Fruit fly (Drosophila melanogaster): ENCODE data around the gene Hr96.

Gene Hr96

dm6 chr3R:25024895-25025557 lies at the start of gene Hr96, which contains the start of gene EMC6:
Hr96 (plus strand) TSS chr3R:25025235.
EMC6 (minus strand) TSS chr3R:25025017.
- peak; percentile 93 for TF ChIP-seq CG17801 (GFP tag; optimal IDR thresholded peaks at IDR 0.05; ENCODE audit: partially characterized antibody)

dm6 chr3R:24976144-24976543 lies 48.9 kb upstream of the Hr96 start:
- no peak for TF ChIP-seq CG17801 (GFP tag; optimal IDR thresholded peaks at IDR 0.05; ENCODE audit: partially characterized antibody)

DNA sequence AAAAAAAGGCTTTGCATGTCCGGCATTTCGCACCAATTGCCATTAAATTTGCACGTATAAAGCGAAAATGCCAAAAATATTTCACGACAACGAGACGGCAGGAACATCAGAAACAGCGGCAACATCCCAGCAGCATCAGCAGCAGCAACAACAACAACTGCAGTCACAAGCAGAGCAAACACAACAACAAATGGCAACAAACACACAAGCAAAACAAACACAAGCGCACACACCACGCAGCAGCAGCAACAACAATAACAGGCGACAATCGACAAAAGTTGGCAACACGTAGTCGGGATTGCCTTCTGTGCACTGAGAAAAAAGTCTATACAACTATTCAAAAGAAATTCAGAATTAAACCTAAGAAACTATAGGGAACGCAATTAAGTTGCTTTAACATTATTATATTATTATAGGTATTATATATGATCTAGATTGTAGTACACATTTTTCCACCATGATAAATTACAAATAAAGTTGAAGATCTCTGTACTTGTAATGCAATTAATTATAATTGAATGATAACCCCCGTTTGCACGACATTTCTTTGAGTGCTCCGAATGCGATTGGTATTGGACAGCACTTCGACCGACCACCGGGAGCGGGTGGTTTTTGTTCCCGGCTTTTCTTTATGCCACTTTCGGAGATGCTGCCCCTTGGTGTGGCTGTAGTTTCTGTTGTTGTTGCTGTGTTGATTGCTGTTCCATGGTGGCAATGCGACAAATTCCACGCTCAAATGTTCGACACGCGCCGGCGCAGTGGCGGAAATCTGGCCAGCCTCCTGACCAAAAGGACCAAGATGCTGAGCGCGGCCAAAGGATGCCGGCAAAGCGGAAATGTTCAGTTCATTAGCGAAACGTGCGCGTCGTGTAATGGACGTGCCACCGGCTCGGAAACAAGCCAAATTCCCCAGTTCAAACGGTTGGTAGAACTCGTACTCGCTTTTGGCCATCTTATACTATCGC lies 41.2 kb upstream of the Hr96 start, which contains the start of gene tnc:
Gene tnc, plus strand, starts transcription at position 848 of the 965 bp plus-strand sequence.
- no peak for TF ChIP-seq CG17801 (GFP tag; optimal IDR thresholded peaks at IDR 0.05; ENCODE audit: partially characterized antibody)

DNA sequence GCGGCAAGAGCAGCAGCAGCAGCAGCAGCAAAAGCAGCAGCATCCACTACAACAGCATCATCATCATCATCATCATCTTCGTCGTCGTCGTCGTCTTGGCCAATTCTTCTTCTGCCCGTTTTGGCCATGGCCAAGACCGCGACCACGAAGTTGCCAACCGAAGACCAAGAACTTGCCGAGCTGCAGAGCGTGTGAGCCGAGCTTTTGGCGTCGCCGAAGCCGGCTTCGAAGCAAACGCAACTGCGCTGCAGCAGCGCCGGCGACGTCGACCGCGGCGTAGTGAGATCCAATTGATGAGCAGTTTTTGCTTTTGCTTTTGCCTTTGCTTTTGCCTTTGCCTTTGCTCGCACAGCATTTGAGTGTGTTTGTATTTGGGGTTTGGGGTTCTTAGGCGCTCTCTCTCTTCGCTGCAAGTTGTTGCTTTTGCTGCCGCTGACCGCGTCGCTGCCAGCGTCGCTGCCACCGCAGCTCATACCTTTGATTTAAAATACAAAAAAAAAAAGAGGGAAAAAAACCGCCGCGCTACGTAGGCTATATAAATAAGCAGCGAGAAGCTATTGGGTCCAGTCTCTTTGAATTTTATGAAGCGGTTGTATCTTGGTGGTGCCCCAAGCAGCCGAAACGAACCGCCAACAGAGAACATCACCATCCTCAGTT lies 39.9 kb upstream of the Hr96 start:
- TF ChIP-seq CG17801 (GFP tag; optimal IDR thresholded peaks at IDR 0.05; ENCODE audit: partially characterized antibody): no peak

dm6 chr3R:24996502-24996901 lies 28.5 kb upstream of the Hr96 start:
- TF ChIP-seq CG17801 (GFP tag; optimal IDR thresholded peaks at IDR 0.05; ENCODE audit: partially characterized antibody): no peak

DNA sequence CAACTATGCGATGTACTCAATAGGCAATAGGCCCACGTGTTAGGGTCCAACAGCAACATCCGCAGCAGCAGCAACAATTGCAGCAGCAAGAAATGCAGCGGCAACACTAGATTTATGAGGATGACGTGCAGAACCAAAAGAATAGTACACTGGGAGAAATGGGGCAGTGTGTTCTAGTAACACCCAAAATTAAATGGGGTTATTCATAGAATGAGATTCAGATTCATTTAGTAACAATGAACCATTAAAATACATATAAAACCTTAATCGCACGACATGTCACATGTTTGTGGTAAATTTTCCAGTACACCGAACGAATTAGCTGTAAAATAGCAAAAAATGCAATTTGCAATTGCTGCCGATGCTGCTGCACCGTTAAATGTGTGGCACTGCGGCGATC lies 27.7 kb upstream of the Hr96 start:
- TF ChIP-seq CG17801 (GFP tag; optimal IDR thresholded peaks at IDR 0.05; ENCODE audit: partially characterized antibody): no peak

- no peak for TF ChIP-seq CG17801 (GFP tag; optimal IDR thresholded peaks at IDR 0.05; ENCODE audit: partially characterized antibody)
Observed at dm6 chr3R:24999575-24999974, 25.5 kb upstream of the Hr96 start.

DNA sequence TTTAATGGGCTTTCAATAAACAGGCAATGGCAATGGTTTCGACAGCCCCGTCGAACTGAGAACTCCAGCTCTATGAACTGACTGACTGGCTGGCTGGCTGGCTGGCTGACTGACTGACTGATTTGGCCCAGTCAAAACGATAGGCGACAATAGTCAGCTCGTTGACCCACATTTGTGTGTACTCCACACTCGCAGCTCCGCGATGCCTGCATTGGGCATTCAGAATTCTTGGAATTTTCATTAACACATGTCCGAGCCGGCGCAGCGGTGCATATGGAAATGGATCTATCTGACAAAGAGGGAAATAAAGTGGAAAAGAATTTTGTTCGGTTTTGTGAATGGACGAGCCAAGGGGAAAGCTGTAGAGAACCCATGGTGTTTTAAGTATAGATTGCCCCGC lies 22.8 kb upstream of the Hr96 start:
- TF ChIP-seq CG17801 (GFP tag; optimal IDR thresholded peaks at IDR 0.05; ENCODE audit: partially characterized antibody): no peak

DNA sequence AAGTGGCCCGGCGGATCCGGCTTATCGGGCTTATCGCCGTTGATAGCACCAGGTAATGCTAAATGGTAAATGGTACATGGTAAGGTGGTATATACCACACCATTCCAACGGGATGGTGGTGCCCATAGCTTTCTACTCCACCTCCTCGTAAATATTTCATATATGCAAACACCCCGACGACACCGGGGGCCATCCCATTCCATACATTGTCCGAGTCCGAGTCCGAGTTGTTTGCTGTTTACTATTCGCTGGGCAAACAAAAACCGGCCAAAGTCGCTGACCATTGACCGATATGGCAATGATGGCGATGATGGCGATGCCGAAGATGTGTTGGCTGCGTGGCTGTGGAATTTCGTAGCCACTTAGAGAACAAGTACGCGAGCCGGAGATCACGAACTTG lies 21.0 kb upstream of the Hr96 start:
- TF ChIP-seq CG17801 (GFP tag; optimal IDR thresholded peaks at IDR 0.05; ENCODE audit: partially characterized antibody): no peak

DNA sequence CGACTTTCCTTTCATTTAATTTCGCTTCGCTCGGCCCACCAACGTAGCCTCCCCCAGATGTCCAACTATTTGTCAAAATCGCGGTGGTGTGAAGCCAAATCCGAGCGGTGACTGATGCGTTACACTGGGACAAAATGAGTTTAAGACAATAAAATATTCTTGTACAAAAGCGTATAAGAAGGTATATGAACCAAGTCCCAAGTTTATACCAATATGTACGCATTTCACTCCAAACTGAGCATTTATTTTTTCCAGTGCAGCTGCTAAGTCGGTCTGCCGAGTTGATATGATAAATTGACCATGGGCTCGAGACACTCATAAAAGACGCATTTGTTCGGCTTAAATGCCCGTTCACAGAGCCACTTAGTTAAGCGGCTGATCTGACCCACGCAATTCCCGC lies 20.3 kb upstream of the Hr96 start:
- TF ChIP-seq CG17801 (GFP tag; optimal IDR thresholded peaks at IDR 0.05; ENCODE audit: partially characterized antibody): no peak

DNA sequence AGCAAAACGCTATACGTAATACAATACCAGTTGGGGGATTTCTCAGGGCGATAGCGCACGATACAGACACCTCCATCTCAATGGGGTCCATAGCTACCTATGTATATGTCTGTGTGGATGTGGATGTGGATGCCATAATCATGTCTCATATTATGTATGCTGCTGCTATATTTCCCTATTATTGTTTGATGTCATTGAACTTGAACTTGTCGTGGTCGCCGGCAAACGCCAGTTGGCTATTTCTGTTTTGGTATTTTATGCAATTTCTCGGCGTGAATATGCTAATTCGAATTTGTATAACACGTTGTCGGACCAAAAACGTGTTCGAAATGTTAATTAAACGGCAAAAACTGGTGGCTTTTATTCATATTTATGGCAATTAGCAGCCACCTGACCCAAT lies 19.3 kb upstream of the Hr96 start:
- TF ChIP-seq CG17801 (GFP tag; optimal IDR thresholded peaks at IDR 0.05; ENCODE audit: partially characterized antibody): no peak

DNA sequence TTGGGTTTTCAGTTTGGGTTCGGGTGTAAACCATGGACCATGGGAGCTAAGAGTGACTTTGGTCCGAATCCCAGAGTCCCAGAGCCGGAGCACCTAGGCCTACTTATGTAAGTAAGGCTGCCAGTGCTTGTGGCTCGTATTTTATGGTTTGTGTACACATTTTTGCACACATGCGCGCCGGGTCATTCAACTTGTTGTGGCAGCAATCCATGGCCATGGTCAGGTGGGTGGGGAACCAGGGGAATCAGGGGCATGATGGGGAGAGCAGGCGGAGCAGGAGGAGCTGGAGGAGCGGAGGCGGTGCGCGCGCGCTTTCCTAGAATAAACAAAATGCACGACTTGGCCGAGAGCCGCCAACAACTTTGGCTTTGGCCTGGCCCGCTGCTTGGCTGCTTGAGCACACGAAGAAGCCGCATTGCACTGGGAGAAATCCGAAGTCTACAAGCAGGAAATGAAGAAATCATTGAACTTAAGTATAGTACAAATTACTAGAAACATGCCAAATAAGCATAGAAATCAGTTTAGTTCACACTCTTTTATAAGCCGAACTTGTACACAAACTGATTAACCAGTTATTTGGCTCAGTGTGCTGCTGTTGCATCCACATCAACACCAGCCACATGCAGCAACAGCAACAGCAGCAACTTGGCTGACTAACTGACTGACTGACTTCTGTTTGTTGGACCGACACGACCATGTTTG lies 15.1 kb upstream of the Hr96 start:
- no peak for TF ChIP-seq CG17801 (GFP tag; optimal IDR thresholded peaks at IDR 0.05; ENCODE audit: partially characterized antibody)

DNA sequence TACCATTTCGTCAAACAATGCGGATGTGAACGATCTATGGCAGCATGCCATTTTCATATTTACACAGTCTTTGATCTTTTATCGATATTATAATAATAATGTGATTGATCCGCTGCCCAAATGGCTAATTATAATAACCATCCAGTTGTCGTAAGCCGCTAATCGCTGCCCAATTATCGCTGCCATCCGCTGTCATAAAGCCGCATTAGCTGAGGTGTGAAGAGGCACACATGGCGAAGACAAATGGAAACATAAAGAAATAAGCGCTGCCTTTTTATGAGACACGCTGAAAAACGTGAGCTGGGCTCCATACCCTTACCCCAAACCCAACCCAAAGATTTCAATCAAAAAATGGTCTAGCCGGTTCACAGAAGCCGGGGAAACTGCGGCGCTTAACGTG lies 13.0 kb upstream of the Hr96 start:
- no peak for TF ChIP-seq CG17801 (GFP tag; optimal IDR thresholded peaks at IDR 0.05; ENCODE audit: partially characterized antibody)

- no peak for TF ChIP-seq CG17801 (GFP tag; optimal IDR thresholded peaks at IDR 0.05; ENCODE audit: partially characterized antibody)
Observed at dm6 chr3R:25023056-25023455, 2.0 kb upstream of the Hr96 start, which contains the start of gene beta4GalT7. beta4GalT7 (plus strand) TSS chr3R:25023256.
